Fruit fly (Drosophila melanogaster): ENCODE data around the gene Lcp65Ab2.

The Lcp65Ab2 gene

dm6 chr3L:6181776-6182175 is 35.3 kb downstream of the Lcp65Ab2 start, which contains the start of gene CG10274 (continued):
- peak; percentile 48 for TF ChIP-seq CG12744 (GFP tag; optimal IDR thresholded peaks at IDR 0.05)
- TF ChIP-seq B-H1 (GFP tag; IDR thresholded peaks at IDR 0.05), result peak; percentile 44; the same call in 2 of the 3 replicates
- no peak for TF ChIP-seq jing (GFP tag; optimal IDR thresholded peaks at IDR 0.05)
- TF ChIP-seq CG17568 (GFP tag; optimal IDR thresholded peaks at IDR 0.05), result no peak
- TF ChIP-seq sim (GFP tag; IDR thresholded peaks at IDR 0.05), result no peak
- no peak for TF ChIP-seq CG8290 (GFP tag; optimal IDR thresholded peaks at IDR 0.05)
- no peak for TF ChIP-seq CG8290 (tag; optimal IDR thresholded peaks at IDR 0.05)
- TF ChIP-seq CG1792 (GFP tag; optimal IDR thresholded peaks at IDR 0.05), result peak; percentile 43
- peak; percentile 50 for TF ChIP-seq Elba2 (GFP tag; optimal IDR thresholded peaks at IDR 0.05)
- TF ChIP-seq CG7357 (GFP tag; IDR thresholded peaks at IDR 0.05), result peak; percentile 33; the same call in 1 of the 3 replicates
- TF ChIP-seq ac (GFP tag; optimal IDR thresholded peaks at IDR 0.05), result no peak
- TF ChIP-seq crc (GFP tag; optimal IDR thresholded peaks at IDR 0.05), result peak; percentile 44
- no peak; the same call in 1 of the 2 replicates for TF ChIP-seq CG31441 (GFP tag; IDR thresholded peaks at IDR 0.05)
- peak; percentile 79 for TF ChIP-seq az2 (GFP tag; optimal IDR thresholded peaks at IDR 0.05)
- peak; percentile 33 for TF ChIP-seq CG7271 (tag; optimal IDR thresholded peaks at IDR 0.05)
- no peak for TF ChIP-seq nau (GFP tag; optimal IDR thresholded peaks at IDR 0.05)
- no peak for TF ChIP-seq dimm (GFP tag; IDR thresholded peaks at IDR 0.05)
- TF ChIP-seq ap (GFP tag; IDR thresholded peaks at IDR 0.05), result no peak
- peak; percentile 58 for TF ChIP-seq Side (GFP tag; optimal IDR thresholded peaks at IDR 0.05)
- TF ChIP-seq Myb (GFP tag; optimal IDR thresholded peaks at IDR 0.05), result peak; percentile 72
- TF ChIP-seq Usf (GFP tag; optimal IDR thresholded peaks at IDR 0.05), result peak; percentile 47
- TF ChIP-seq pzg (GFP tag; optimal IDR thresholded peaks at IDR 0.05), result peak; percentile 65
- peak; percentile 60 for TF ChIP-seq Ada2b (GFP tag; IDR thresholded peaks at IDR 0.05)
- TF ChIP-seq CG1603 (tag; optimal IDR thresholded peaks at IDR 0.05), result no peak
- peak; percentile 84 for TF ChIP-seq CG13424 (tag; optimal IDR thresholded peaks at IDR 0.05)
- TF ChIP-seq crol (GFP tag; IDR thresholded peaks at IDR 0.05), result no peak
- TF ChIP-seq CG6854 (GFP tag; optimal IDR thresholded peaks at IDR 0.05), result no peak
- TF ChIP-seq nom (GFP tag; optimal IDR thresholded peaks at IDR 0.05), result no peak
- TF ChIP-seq mirr (GFP tag; optimal IDR thresholded peaks at IDR 0.05), result no peak
- peak; percentile 77 for TF ChIP-seq tgo (GFP tag; IDR thresholded peaks at IDR 0.05)
- TF ChIP-seq CG3163 (GFP tag; optimal IDR thresholded peaks at IDR 0.05), result peak; percentile 15
- no peak for TF ChIP-seq pfk (GFP tag; optimal IDR thresholded peaks at IDR 0.05)
- peak in 1 of 2 experiments; percentile 67 for TF ChIP-seq Pdp1 (GFP tag; optimal IDR thresholded peaks at IDR 0.05)
- peak; percentile 70 for TF ChIP-seq shn (GFP tag; optimal IDR thresholded peaks at IDR 0.05)
- TF ChIP-seq Atf-2 (GFP tag; optimal IDR thresholded peaks at IDR 0.05), result peak; percentile 68
- TF ChIP-seq mld (GFP tag; IDR thresholded peaks at IDR 0.05; ENCODE audit: partially characterized antibody), result no peak
- no peak for TF ChIP-seq Taf1 (GFP tag; IDR thresholded peaks at IDR 0.05)
- no peak for TF ChIP-seq CG12071 (GFP tag; optimal IDR thresholded peaks at IDR 0.05)
- peak in 1 of 2 experiments; percentile 16 for TF ChIP-seq crp (GFP tag; optimal IDR thresholded peaks at IDR 0.05)
- peak; percentile 70 for TF ChIP-seq vvl (GFP tag; IDR thresholded peaks at IDR 0.05)
- no peak for TF ChIP-seq chm (GFP tag; IDR thresholded peaks at IDR 0.05)
- TF ChIP-seq ken (GFP tag; IDR thresholded peaks at IDR 0.05), result peak; percentile 55; the same call in 2 of the 3 replicates
- TF ChIP-seq CG42726 (GFP tag; IDR thresholded peaks at IDR 0.05; ENCODE audit: partially characterized antibody), result no peak
- peak; percentile 71 for TF ChIP-seq CG7786 (GFP tag; optimal IDR thresholded peaks at IDR 0.05)
- peak in 1 of 2 experiments; percentile 68 for TF ChIP-seq bsh (GFP tag; optimal IDR thresholded peaks at IDR 0.05)
- peak; percentile 86 for TF ChIP-seq Rfx (GFP tag; IDR thresholded peaks at IDR 0.05)
- TF ChIP-seq Neu2 (GFP tag; optimal IDR thresholded peaks at IDR 0.05; ENCODE audit: borderline replicate concordance), result no peak
- TF ChIP-seq knrl (GFP tag; IDR thresholded peaks at IDR 0.05; ENCODE audit: partially characterized antibody), result peak; percentile 21; the same call in 1 of the 3 replicates
- no peak for TF ChIP-seq TFAM (GFP tag; optimal IDR thresholded peaks at IDR 0.05)
- peak; percentile 86 for TF ChIP-seq gem (tag; optimal IDR thresholded peaks at IDR 0.05)
- no peak for TF ChIP-seq en (GFP tag; optimal IDR thresholded peaks at IDR 0.05)

Measured in whole organism, embryonic.